Worm (Caenorhabditis elegans) whole organism, L4 larva: Measurements from ENCODE around the gene srz-38.

Source experiments
- F10B5.3 ChIP-seq: sonication (generic microtip); optimal IDR thresholded peaks from 2 replicates; lab custom pipeline; 2016; ENCODE audit warnings: mild to moderate bottlenecking, missing genetic modification characterization, missing compliant biosample characterization
- F37D6.2 ChIP-seq: sonication (generic microtip); optimal IDR thresholded peaks from 2 replicates; lab custom pipeline; 2016; ENCODE audit warnings: mild to moderate bottlenecking, missing genetic modification characterization, missing compliant biosample characterization
- F44E2.7 ChIP-seq: fragments of 200-800 bp; sonication (Bioruptor generic); IDR thresholded peaks from 2 replicates; pipeline ENCODE4 v2.1.2; 2022; ENCODE audit warnings: missing genetic modification characterization, missing compliant biosample characterization
- F49E8.2 ChIP-seq: sonication (generic microtip); optimal IDR thresholded peaks from 2 replicates; lab custom pipeline; 2016; ENCODE audit warnings: missing compliant biosample characterization, mild to moderate bottlenecking, missing genetic modification characterization, borderline replicate concordance
- Y75B8A.6 ChIP-seq: fragments of 200-800 bp; sonication (Bioruptor generic); IDR thresholded peaks from 2 replicates; pipeline ENCODE4 v1.3.6; 2022; ENCODE audit warnings: missing genetic modification reagents, missing genetic modification characterization, missing compliant biosample characterization
- arid-1 ChIP-seq: fragments of 200-800 bp; sonication (Bioruptor generic); conservative IDR thresholded peaks from 2 replicates; pipeline ENCODE4 v1.3.6; 2022; ENCODE audit warnings: missing genetic modification reagents, missing genetic modification characterization, missing compliant biosample characterization
- ceh-62 ChIP-seq: sonication (generic microtip); optimal IDR thresholded peaks from 2 replicates; lab custom pipeline; 2017; ENCODE audit warnings: missing biosample characterization, missing genetic modification characterization
- ces-1 ChIP-seq: fragments of 150-350 bp; sonication (generic microtip); optimal IDR thresholded peaks from 4 replicates; lab custom pipeline; 2014; ENCODE audit warnings: missing biosample characterization, missing genetic modification reagents, missing genetic modification characterization
- dmd-6 ChIP-seq: fragments of 200-800 bp; sonication (Bioruptor generic); IDR thresholded peaks from 2 replicates; pipeline ENCODE4 v1.3.6; 2022; ENCODE audit warnings: missing genetic modification reagents, missing genetic modification characterization, missing compliant biosample characterization
- dmd-9 ChIP-seq: fragments of 200-800 bp; sonication (Bioruptor generic); IDR thresholded peaks from 2 replicates; pipeline ENCODE4 v1.3.6; 2022; ENCODE audit warnings: missing genetic modification reagents, missing genetic modification characterization, missing compliant biosample characterization
- dpl-1 ChIP-seq: fragments of 150-350 bp; optimal IDR thresholded peaks from 2 replicates; lab custom pipeline; 2014; ENCODE audit warnings: missing biosample characterization, missing genetic modification reagents, missing genetic modification characterization
- duxl-1 ChIP-seq: sonication (generic microtip); optimal IDR thresholded peaks from 2 replicates; lab custom pipeline; 2016; ENCODE audit warnings: mild to moderate bottlenecking, missing genetic modification characterization, moderate library complexity, missing compliant biosample characterization; ENCODE audit not compliant: poor library complexity
- dve-1 ChIP-seq: sonication (generic microtip); optimal IDR thresholded peaks from 2 replicates; lab custom pipeline; 2017; ENCODE audit warnings: antibody characterized with exemption, mild to moderate bottlenecking, missing genetic modification characterization, missing compliant biosample characterization; ENCODE audit not compliant: insufficient read depth
- egl-27 ChIP-seq: sonication (generic microtip); optimal IDR thresholded peaks from 3 replicates; lab custom pipeline; 2017; ENCODE audit warnings: missing biosample characterization, missing genetic modification reagents, missing genetic modification characterization
- fkh-10 ChIP-seq: fragments of 150-350 bp; optimal IDR thresholded peaks from 2 replicates; lab custom pipeline; 2014; ENCODE audit warnings: missing biosample characterization, missing genetic modification reagents, missing genetic modification characterization
- fos-1 ChIP-seq: fragments of 150-350 bp; optimal IDR thresholded peaks from 2 replicates; lab custom pipeline; 2014; ENCODE audit warnings: missing biosample characterization, missing genetic modification characterization
- gei-8 ChIP-seq: fragments of 200-800 bp; sonication (Bioruptor generic); optimal IDR thresholded peaks from 2 replicates; lab custom pipeline; 2018; ENCODE audit warnings: mild to moderate bottlenecking, missing genetic modification characterization, missing compliant biosample characterization
- hmg-1.1 ChIP-seq: fragments of 200-800 bp; sonication (Bioruptor generic); IDR thresholded peaks from 2 replicates; pipeline ENCODE4 v1.3.6; 2022; ENCODE audit warnings: missing genetic modification reagents, missing genetic modification characterization, missing compliant biosample characterization
- lin-13 ChIP-seq: fragments of 150-350 bp; optimal IDR thresholded peaks from 2 replicates; lab custom pipeline; 2014; ENCODE audit warnings: missing biosample characterization, missing genetic modification reagents, missing genetic modification characterization
- lin-15B ChIP-seq: fragments of 150-350 bp; sonication (generic microtip); optimal IDR thresholded peaks from 3 replicates; lab custom pipeline; 2014; ENCODE audit warnings: missing biosample characterization, missing genetic modification characterization
- lin-29 ChIP-seq: fragments of 200-800 bp; sonication (Bioruptor generic); IDR thresholded peaks from 2 replicates; pipeline ENCODE4 v1.3.6; 2022; ENCODE audit warnings: missing genetic modification reagents, missing genetic modification characterization, missing compliant biosample characterization
- mdl-1 ChIP-seq, 2 experiments: fragments of 150-350 bp in 1 of 2; sonication (generic microtip) in 1 of 2; optimal IDR thresholded peaks; 2 replicates each; lab custom pipeline; 2014 to 2017; ENCODE audit warnings: missing biosample characterization in 2 of 2, missing genetic modification characterization in 2 of 2
- mep-1 ChIP-seq: fragments of 150-350 bp; sonication (generic microtip); optimal IDR thresholded peaks from 3 replicates; lab custom pipeline; 2014; ENCODE audit warnings: missing biosample characterization, missing genetic modification characterization
- mxl-3 ChIP-seq: fragments of 200-800 bp; sonication (Bioruptor generic); optimal IDR thresholded peaks from 2 replicates; lab custom pipeline; 2018; ENCODE audit warnings: mild to moderate bottlenecking, missing genetic modification characterization, missing compliant biosample characterization
- nhr-25 ChIP-seq: sonication (generic microtip); optimal IDR thresholded peaks from 2 replicates; lab custom pipeline; 2017; ENCODE audit warnings: missing genetic modification characterization, mild to moderate bottlenecking, missing compliant biosample characterization, antibody characterized with exemption, moderate library complexity, borderline replicate concordance; ENCODE audit not compliant: insufficient read depth
- nhr-42 ChIP-seq: fragments of 200-800 bp; sonication (Bioruptor generic); IDR thresholded peaks from 2 replicates; pipeline ENCODE4 v1.3.6; 2022; ENCODE audit warnings: missing genetic modification characterization, missing compliant biosample characterization
- nhr-48 ChIP-seq: sonication (generic microtip); optimal IDR thresholded peaks from 2 replicates; lab custom pipeline; 2016; ENCODE audit warnings: mild to moderate bottlenecking, missing genetic modification characterization, missing compliant biosample characterization
- nhr-6 ChIP-seq: fragments of 150-350 bp; optimal IDR thresholded peaks from 2 replicates; lab custom pipeline; 2014; ENCODE audit warnings: missing biosample characterization, missing genetic modification characterization
- sdz-12 ChIP-seq: fragments of 200-800 bp; sonication (Bioruptor generic); optimal IDR thresholded peaks from 2 replicates; lab custom pipeline; 2018; ENCODE audit warnings: mild to moderate bottlenecking, missing genetic modification characterization, missing compliant biosample characterization
- set-16 ChIP-seq: fragments of 200-800 bp; sonication (Bioruptor generic); IDR thresholded peaks from 2 replicates; pipeline ENCODE4 v1.3.6; 2022; ENCODE audit warnings: missing genetic modification reagents, missing genetic modification characterization, missing compliant biosample characterization
- snpc-1.2 ChIP-seq: fragments of 200-800 bp; sonication (Bioruptor generic); IDR thresholded peaks from 2 replicates; pipeline ENCODE4 v1.3.6; 2022; ENCODE audit warnings: missing genetic modification reagents, missing genetic modification characterization, missing compliant biosample characterization
- tag-97 ChIP-seq: fragments of 200-800 bp; sonication (Bioruptor generic); IDR thresholded peaks from 2 replicates; pipeline ENCODE4 v1.3.6; 2022; ENCODE audit warnings: missing genetic modification characterization, missing compliant biosample characterization
- unc-39 ChIP-seq: sonication (generic microtip); optimal IDR thresholded peaks from 2 replicates; lab custom pipeline; 2017; ENCODE audit warnings: missing biosample characterization, missing genetic modification characterization
- zag-1 ChIP-seq: fragments of 150-350 bp; optimal IDR thresholded peaks from 2 replicates; lab custom pipeline; 2014; ENCODE audit warnings: missing biosample characterization, missing genetic modification characterization
- zfp-2 ChIP-seq: sonication (generic microtip); optimal IDR thresholded peaks from 2 replicates; lab custom pipeline; 2016; ENCODE audit warnings: mild to moderate bottlenecking, missing genetic modification characterization, missing compliant biosample characterization
- zip-11 ChIP-seq: fragments of 200-800 bp; sonication (Bioruptor generic); IDR thresholded peaks from 2 replicates; pipeline ENCODE4 v1.3.6; 2022; ENCODE audit warnings: missing genetic modification characterization, missing compliant biosample characterization

srz-38 gene

ce11 chrIV:16381933-16382591, 46.9 kb downstream of the srz-38 start, which contains the start of gene Y7A9D.1 (continued):
- TF ChIP-seq Y75B8A.6 (no peak), set-16 (GFP tag; lab: Robert Waterston, UW) (peak; percentile 47), dve-1 (peak; percentile 65), F49E8.2 (tag; lab: Kevin White, UChicago) (peak; percentile 62), mxl-3 (GFP tag; lab: Kevin White, UChicago) (peak; percentile 63), dmd-6 (GFP tag; lab: Robert Waterston, UW) (no peak; the same call in 1 of the 2 replicates), zip-11 (GFP tag; lab: Robert Waterston, UW) (no peak), F10B5.3 (tag; lab: Kevin White, UChicago) (peak; percentile 30), duxl-1 (tag; lab: Kevin White, UChicago) (peak; percentile 47), nhr-25 (no peak), mep-1 (tag; lab: Kevin White, UChicago) (peak; percentile 75), F44E2.7 (no peak), zfp-2 (tag; lab: Kevin White, UChicago) (no peak), gei-8 (GFP tag; lab: Kevin White, UChicago) (no peak), hmg-1.1 (no peak; the same call in 1 of the 2 replicates), nhr-42 (0 out of 2 replicates have a peak, but pooled peaks have one; percentile 28), nhr-48 (tag; lab: Kevin White, UChicago) (peak; percentile 11), ceh-62 (no peak), nhr-6 (tag; lab: Kevin White, UChicago) (peak; percentile 17), lin-13 (GFP tag; lab: Kevin White, UChicago) (peak; percentile 32), F37D6.2 (tag; lab: Kevin White, UChicago) (no peak), fkh-10 (GFP tag; lab: Kevin White, UChicago) (no peak), fos-1 (tag; lab: Kevin White, UChicago) (no peak)

- TF ChIP-seq dpl-1 (GFP tag; lab: Kevin White, UChicago) (no peak), lin-15B (tag; lab: Kevin White, UChicago) (no peak), gei-8 (GFP tag; lab: Kevin White, UChicago) (no peak), sdz-12 (no peak), dmd-9 (GFP tag; lab: Robert Waterston, UW) (no peak), F10B5.3 (tag; lab: Kevin White, UChicago) (no peak), ces-1 (GFP tag; lab: Kevin White, UChicago) (no peak), set-16 (GFP tag; lab: Robert Waterston, UW) (peak; percentile 48), lin-29 (GFP tag; lab: Robert Waterston, UW) (no peak), snpc-1.2 (GFP tag; lab: Robert Waterston, UW) (peak; percentile 64; the same call in 1 of the 2 replicates), unc-39 (tag; lab: Kevin White, UChicago) (no peak), egl-27 (tag; lab: Kevin White, UChicago) (no peak), mdl-1 (tag; optimal IDR thresholded peaks at IDR 0.05; lab: Kevin White, UChicago) (no peak), Y75B8A.6 (no peak), tag-97 (GFP tag; lab: Robert Waterston, UW) (no peak), fos-1 (tag; lab: Kevin White, UChicago) (no peak), arid-1 (GFP tag; lab: Robert Waterston, UW) (no peak), zag-1 (tag; lab: Kevin White, UChicago) (no peak)
These were observed 49.5 kb downstream of the srz-38 start for ce11 chrIV:16384665-16385064.
